Fruit fly (Drosophila melanogaster) whole organism, embryonic: ENCODE measurements around the gene fzo.

ENCODE experiments used
- BtbVII ChIP-seq: fragments of 200-800 bp; sonication (Bioruptor generic); optimal IDR thresholded peaks from 3 replicates; lab custom pipeline; 2017; ENCODE audit warnings: missing biosample characterization, mild to moderate bottlenecking, missing genetic modification characterization
- CG10321 ChIP-seq: fragments of 200-800 bp; sonication (Bioruptor generic); IDR thresholded peaks from 2 replicates; pipeline ENCODE4 v1.3.6; 2022; ENCODE audit warnings: missing biosample characterization, missing genetic modification characterization
- CG11504 ChIP-seq: fragments of 200-800 bp; sonication (Bioruptor generic); optimal IDR thresholded peaks from 3 replicates; lab custom pipeline; 2019; ENCODE audit warnings: missing biosample characterization, mild to moderate bottlenecking, missing genetic modification characterization, moderate library complexity
- CG11696 ChIP-seq: fragments of 200-800 bp; sonication (Bioruptor generic); IDR thresholded peaks from 2 replicates; pipeline ENCODE4 v1.3.6; 2022; ENCODE audit warnings: missing biosample characterization, missing genetic modification characterization
- CG12104 ChIP-seq: fragments of 200-800 bp; sonication (Bioruptor generic); optimal IDR thresholded peaks from 3 replicates; lab custom pipeline; 2016; ENCODE audit warnings: missing biosample characterization, missing genetic modification characterization
- CG12299 ChIP-seq: fragments of 200-800 bp; sonication (Bioruptor generic); optimal IDR thresholded peaks from 2 replicates; lab custom pipeline; 2018; ENCODE audit warnings: missing biosample characterization, mild to moderate bottlenecking, missing genetic modification characterization
- CG13775 ChIP-seq: fragments of 200-800 bp; sonication (Bioruptor generic); optimal IDR thresholded peaks from 3 replicates; lab custom pipeline; 2017; ENCODE audit warnings: missing biosample characterization, mild to moderate bottlenecking, missing genetic modification characterization
- CG13894 ChIP-seq: fragments of 200-800 bp; sonication (Bioruptor generic); optimal IDR thresholded peaks from 3 replicates; lab custom pipeline; 2018; ENCODE audit warnings: missing biosample characterization, mild to moderate bottlenecking, missing genetic modification characterization, moderate library complexity
- CG1602 ChIP-seq: fragments of 200-800 bp; sonication (Bioruptor generic); optimal IDR thresholded peaks from 3 replicates; lab custom pipeline; 2016; ENCODE audit warnings: missing biosample characterization, missing genetic modification characterization
- CG17361 ChIP-seq: fragments of 200-800 bp; sonication (Bioruptor generic); IDR thresholded peaks from 3 replicates; pipeline ENCODE4 v1.3.6; 2022; ENCODE audit warnings: missing biosample characterization, missing genetic modification characterization
- CG17385 ChIP-seq: fragments of 200-800 bp; sonication (Bioruptor generic); optimal IDR thresholded peaks from 3 replicates; lab custom pipeline; 2018; ENCODE audit warnings: missing biosample characterization, mild to moderate bottlenecking, missing genetic modification characterization
- CG18262 ChIP-seq: fragments of 200-800 bp; optimal IDR thresholded peaks from 3 replicates; lab custom pipeline; 2019; ENCODE audit warnings: missing biosample characterization, mild to moderate bottlenecking, missing genetic modification characterization, moderate library complexity
- CG2199 ChIP-seq: fragments of 200-800 bp; sonication (Bioruptor generic); IDR thresholded peaks from 3 replicates; pipeline ENCODE4 v1.3.6; 2022; ENCODE audit warnings: missing biosample characterization, missing genetic modification characterization
- CG2678 ChIP-seq: fragments of 200-800 bp; sonication (Bioruptor generic); optimal IDR thresholded peaks from 3 replicates; lab custom pipeline; 2019; ENCODE audit warnings: missing biosample characterization, mild to moderate bottlenecking, missing genetic modification characterization, moderate library complexity
- CG2875 ChIP-seq: fragments of 200-800 bp; sonication (Bioruptor generic); optimal IDR thresholded peaks from 2 replicates; lab custom pipeline; 2017; ENCODE audit warnings: missing biosample characterization, mild to moderate bottlenecking, missing genetic modification characterization, missing genetic modification reagents
- CG32532 ChIP-seq: fragments of 200-800 bp; sonication (Bioruptor generic); IDR thresholded peaks from 2 replicates; pipeline ENCODE4 v1.3.6; 2022; ENCODE audit warnings: missing biosample characterization, missing genetic modification characterization
- CG34422 ChIP-seq: fragments of 200-800 bp; sonication (Bioruptor generic); IDR thresholded peaks from 3 replicates; pipeline ENCODE4 v1.3.6; 2022; ENCODE audit warnings: missing biosample characterization, missing genetic modification characterization
- CG5180 ChIP-seq: fragments of 200-800 bp; sonication (Bioruptor generic); optimal IDR thresholded peaks from 3 replicates; lab custom pipeline; 2017; ENCODE audit warnings: missing biosample characterization, missing genetic modification characterization, mild to moderate bottlenecking, moderate library complexity, missing genetic modification reagents
- CG7271 ChIP-seq: fragments of 200-800 bp; sonication (Bioruptor generic); optimal IDR thresholded peaks from 2 replicates; lab custom pipeline; 2018; ENCODE audit warnings: missing biosample characterization, mild to moderate bottlenecking, missing genetic modification characterization, moderate library complexity
- CG7839 ChIP-seq: fragments of 200-800 bp; sonication (Bioruptor generic); optimal IDR thresholded peaks from 3 replicates; lab custom pipeline; 2018; ENCODE audit warnings: missing biosample characterization, mild to moderate bottlenecking, missing genetic modification characterization, moderate library complexity
- CG8765 ChIP-seq: fragments of 200-800 bp; sonication (Bioruptor generic); IDR thresholded peaks from 2 replicates; pipeline ENCODE4 v1.3.6; 2022; ENCODE audit warnings: missing biosample characterization, missing genetic modification characterization
- CG9797 ChIP-seq: fragments of 200-800 bp; sonication (Bioruptor generic); optimal IDR thresholded peaks from 3 replicates; lab custom pipeline; 2018; ENCODE audit warnings: missing biosample characterization, mild to moderate bottlenecking, missing genetic modification characterization
- CoRest ChIP-seq: fragments of 200-800 bp; sonication (Bioruptor generic); optimal IDR thresholded peaks from 3 replicates; lab custom pipeline; 2018; ENCODE audit warnings: missing biosample characterization, mild to moderate bottlenecking, missing genetic modification characterization, moderate library complexity
- D19B ChIP-seq: fragments of 200-800 bp; sonication (Bioruptor generic); optimal IDR thresholded peaks from 2 replicates; lab custom pipeline; 2017; ENCODE audit warnings: missing biosample characterization, mild to moderate bottlenecking, missing genetic modification characterization
- H15 ChIP-seq: fragments of 200-800 bp; sonication (Bioruptor generic); IDR thresholded peaks from 3 replicates; pipeline ENCODE4 v1.3.6; 2022; ENCODE audit warnings: missing biosample characterization, missing genetic modification characterization
- H2.0 ChIP-seq: fragments of 200-800 bp; sonication (Bioruptor generic); IDR thresholded peaks from 2 replicates; pipeline ENCODE4 v1.3.6; 2022; ENCODE audit warnings: missing biosample characterization, missing genetic modification characterization
- Hand ChIP-seq: fragments of 200-800 bp; sonication (Bioruptor generic); optimal IDR thresholded peaks from 2 replicates; lab custom pipeline; 2017; ENCODE audit warnings: mild to moderate bottlenecking, missing biosample characterization, missing genetic modification reagents, missing genetic modification characterization
- Max ChIP-seq: fragments of 200-800 bp; sonication (Bioruptor generic); optimal IDR thresholded peaks from 2 replicates; lab custom pipeline; 2016; ENCODE audit warnings: missing biosample characterization, mild to moderate bottlenecking, missing genetic modification characterization
- Nf-YB ChIP-seq: fragments of 200-800 bp; sonication (Bioruptor generic); optimal IDR thresholded peaks from 3 replicates; lab custom pipeline; 2019; ENCODE audit warnings: missing biosample characterization, mild to moderate bottlenecking, missing genetic modification characterization, moderate library complexity
- Oli ChIP-seq: fragments of 200-800 bp; sonication (Bioruptor generic); optimal IDR thresholded peaks from 2 replicates; lab custom pipeline; 2018; ENCODE audit warnings: missing biosample characterization, mild to moderate bottlenecking, missing genetic modification characterization, moderate library complexity
- Optix ChIP-seq: fragments of 200-800 bp; sonication (Bioruptor generic); IDR thresholded peaks from 3 replicates; pipeline ENCODE4 v1.3.6; 2022; ENCODE audit warnings: missing biosample characterization, missing genetic modification characterization
- Usf ChIP-seq: fragments of 200-800 bp; sonication (Bioruptor generic); optimal IDR thresholded peaks from 2 replicates; lab custom pipeline; 2017; ENCODE audit warnings: missing genotype, missing biosample characterization, missing genetic modification characterization
- ara ChIP-seq: fragments of 200-800 bp; sonication (Bioruptor generic); IDR thresholded peaks from 2 replicates; pipeline ENCODE4 v1.3.6; 2022; ENCODE audit warnings: missing biosample characterization, missing genetic modification characterization
- ato ChIP-seq: fragments of 200-800 bp; sonication (Bioruptor generic); IDR thresholded peaks from 2 replicates; pipeline ENCODE4 v1.3.6; 2022; ENCODE audit warnings: missing biosample characterization, missing genetic modification characterization; ENCODE audit not compliant: partially characterized antibody
- bbx ChIP-seq: fragments of 200-800 bp; sonication (Bioruptor generic); IDR thresholded peaks from 2 replicates; pipeline ENCODE4 v1.3.6; 2022; ENCODE audit warnings: missing biosample characterization, missing genetic modification characterization; ENCODE audit not compliant: partially characterized antibody
- bigmax ChIP-seq: fragments of 200-800 bp; sonication (Bioruptor generic); optimal IDR thresholded peaks from 2 replicates; lab custom pipeline; 2018; ENCODE audit warnings: missing biosample characterization, mild to moderate bottlenecking, missing genetic modification characterization
- danr ChIP-seq: fragments of 200-800 bp; sonication (Bioruptor generic); IDR thresholded peaks from 2 replicates; pipeline ENCODE4 v1.3.6; 2022; ENCODE audit warnings: missing biosample characterization, missing genetic modification characterization
- ewg ChIP-seq: fragments of 200-800 bp; sonication (Bioruptor generic); optimal IDR thresholded peaks from 3 replicates; lab custom pipeline; 2017; ENCODE audit warnings: mild to moderate bottlenecking, missing biosample characterization, missing genetic modification reagents, missing genetic modification characterization
- eyg ChIP-seq: fragments of 200-800 bp; sonication (Bioruptor generic); optimal IDR thresholded peaks from 3 replicates; lab custom pipeline; 2016; ENCODE audit warnings: missing biosample characterization, missing genetic modification characterization
- gem ChIP-seq: fragments of 200-800 bp; sonication (Bioruptor generic); optimal IDR thresholded peaks from 2 replicates; lab custom pipeline; 2019; ENCODE audit warnings: missing biosample characterization, mild to moderate bottlenecking, missing genetic modification characterization, moderate library complexity
- jigr1 ChIP-seq: fragments of 200-800 bp; sonication (Bioruptor generic); IDR thresholded peaks from 3 replicates; pipeline ENCODE4 v1.3.6; 2022; ENCODE audit warnings: missing biosample characterization, missing genetic modification characterization
- lilli ChIP-seq: fragments of 200-800 bp; sonication (Bioruptor generic); optimal IDR thresholded peaks from 3 replicates; lab custom pipeline; 2016; ENCODE audit warnings: missing biosample characterization, missing genetic modification characterization
- mirr ChIP-seq: fragments of 200-800 bp; sonication (Bioruptor generic); optimal IDR thresholded peaks from 3 replicates; lab custom pipeline; 2018; ENCODE audit warnings: missing biosample characterization, mild to moderate bottlenecking, missing genetic modification characterization
- nerfin-2 ChIP-seq: fragments of 200-800 bp; sonication (Bioruptor generic); IDR thresholded peaks from 2 replicates; pipeline ENCODE4 v1.3.6; 2022; ENCODE audit warnings: missing biosample characterization, missing genetic modification characterization; ENCODE audit not compliant: partially characterized antibody
- oc ChIP-seq: fragments of 200-800 bp; sonication (Bioruptor generic); optimal IDR thresholded peaks from 2 replicates; lab custom pipeline; 2018; ENCODE audit warnings: missing biosample characterization, mild to moderate bottlenecking, missing genetic modification characterization, moderate library complexity
- odd ChIP-seq: fragments of 200-800 bp; sonication (Bioruptor generic); optimal IDR thresholded peaks from 2 replicates; lab custom pipeline; 2017; ENCODE audit warnings: missing biosample characterization, mild to moderate bottlenecking, missing genetic modification characterization
- pnt ChIP-seq: fragments of 200-800 bp; sonication (Bioruptor generic); optimal IDR thresholded peaks from 3 replicates; lab custom pipeline; 2016; ENCODE audit warnings: missing biosample characterization, missing genetic modification characterization
- unpg ChIP-seq: fragments of 200-800 bp; sonication (Bioruptor generic); optimal IDR thresholded peaks from 3 replicates; lab custom pipeline; 2018; ENCODE audit warnings: missing biosample characterization, mild to moderate bottlenecking, missing genetic modification characterization, moderate library complexity

Gene fzo

DNA sequence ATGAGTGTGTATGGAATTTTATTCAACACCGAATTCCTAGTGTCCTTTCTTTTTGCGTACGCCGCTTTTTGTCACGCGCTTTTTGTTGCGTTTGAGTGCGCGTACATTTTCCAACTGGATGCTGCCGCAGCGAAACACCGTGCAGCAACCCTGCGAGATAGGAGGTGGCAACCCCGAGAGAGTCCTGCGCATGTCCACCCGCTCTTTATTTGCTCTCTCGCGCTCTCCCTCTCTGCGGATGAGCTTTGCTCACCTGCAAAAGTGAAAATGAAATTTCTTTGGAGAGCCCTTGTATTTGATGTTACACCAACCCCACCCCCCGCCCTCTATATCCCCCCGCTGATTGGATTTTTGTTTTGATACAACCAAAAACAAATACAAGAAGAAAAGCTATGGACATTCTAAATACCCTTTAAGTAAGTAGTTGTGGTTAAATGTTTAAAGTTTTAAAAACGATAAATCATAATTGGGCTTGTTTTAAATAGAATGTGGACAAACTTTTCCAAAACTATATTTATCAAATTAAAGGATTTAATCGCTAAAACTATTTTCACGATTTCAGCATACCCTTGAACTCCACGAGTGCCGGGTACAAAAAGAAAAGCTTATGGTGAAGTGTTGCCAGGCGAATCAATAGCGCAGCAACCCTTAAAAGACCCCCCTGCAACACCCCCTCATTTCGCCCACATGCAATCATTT lies 36.2 kb upstream of the fzo start (continued):
- TF ChIP-seq ara = peak; percentile 60; the same call in 1 of the 2 replicates
- no peak for TF ChIP-seq CG2875 (GFP tag; lab: Kevin White, UChicago)
- TF ChIP-seq ewg (GFP tag; lab: Kevin White, UChicago) = peak; percentile 97
- peak; percentile 61 for TF ChIP-seq CG17385 (GFP tag; lab: Kevin White, UChicago)
- TF ChIP-seq CG7271 = no peak
- TF ChIP-seq H2.0 = peak; percentile 43; the same call in 1 of the 2 replicates
- TF ChIP-seq jigr1 (GFP tag; lab: Robert Waterston, UW) = no peak
- TF ChIP-seq D19B = peak; percentile 95
- TF ChIP-seq CG34422 (GFP tag; lab: Robert Waterston, UW) = peak; percentile 72
- 0 out of 3 replicates have a peak, but pooled peaks have one; percentile 30 for TF ChIP-seq H15 (GFP tag; lab: Robert Waterston, UW)
- TF ChIP-seq eyg (GFP tag; lab: Kevin White, UChicago) = no peak
- peak; percentile 67 for TF ChIP-seq BtbVII
- no peak; the same call in 1 of the 2 replicates for TF ChIP-seq CG8765 (GFP tag; lab: Robert Waterston, UW)
- peak; percentile 65 for TF ChIP-seq lilli (GFP tag; lab: Kevin White, UChicago)
- peak; percentile 46 for TF ChIP-seq CG12104 (GFP tag; lab: Kevin White, UChicago)
- TF ChIP-seq oc (tag; lab: Kevin White, UChicago) = peak; percentile 23
- TF ChIP-seq CG10321 = peak; percentile 29; the same call in 1 of the 2 replicates
- peak; percentile 11 for TF ChIP-seq Nf-YB (GFP tag; lab: Kevin White, UChicago)
- TF ChIP-seq pnt (GFP tag; lab: Kevin White, UChicago) = peak; percentile 35
- TF ChIP-seq Max (GFP tag; lab: Kevin White, UChicago) = no peak
- TF ChIP-seq CG1602 (GFP tag; lab: Kevin White, UChicago) = peak; percentile 20
- TF ChIP-seq unpg (GFP tag; lab: Kevin White, UChicago) = peak; percentile 71
- peak; percentile 22 for TF ChIP-seq CG13775 (GFP tag; lab: Kevin White, UChicago)
- TF ChIP-seq mirr (GFP tag; lab: Kevin White, UChicago) = no peak
- TF ChIP-seq CG2678 = peak; percentile 84
- no peak for TF ChIP-seq ato (GFP tag; lab: Robert Waterston, UW)
- peak; percentile 31 for TF ChIP-seq Hand (GFP tag; lab: Kevin White, UChicago)
- peak; percentile 28 for TF ChIP-seq CG13894 (tag; lab: Kevin White, UChicago)
- TF ChIP-seq CG9797 = no peak
- peak; percentile 33; the same call in 1 of the 3 replicates for TF ChIP-seq Optix (GFP tag; lab: Robert Waterston, UW)
- TF ChIP-seq CG32532 = peak; percentile 72
- peak; percentile 25 for TF ChIP-seq CG12299 (tag; lab: Kevin White, UChicago)
- TF ChIP-seq CG17361 = no peak; the same call in 2 of the 3 replicates
- peak; percentile 78 for TF ChIP-seq CG18262 (tag; lab: Kevin White, UChicago)
- TF ChIP-seq CG11504 = peak; percentile 88
- TF ChIP-seq bbx (GFP tag; lab: Robert Waterston, UW) = no peak
- TF ChIP-seq odd (GFP tag; lab: Kevin White, UChicago) = no peak
- TF ChIP-seq nerfin-2 (GFP tag; lab: Robert Waterston, UW) = no peak
- peak; percentile 20 for TF ChIP-seq CG5180
- 0 out of 2 replicates have a peak, but pooled peaks have one; percentile 10 for TF ChIP-seq CG11696
- TF ChIP-seq CG2199 (GFP tag; lab: Robert Waterston, UW) = no peak
- TF ChIP-seq gem (tag; lab: Kevin White, UChicago) = peak; percentile 83
- peak; percentile 54 for TF ChIP-seq CoRest (tag; lab: Kevin White, UChicago)
- no peak for TF ChIP-seq bigmax (GFP tag; lab: Kevin White, UChicago)
- peak; percentile 87 for TF ChIP-seq CG7839
- TF ChIP-seq Oli (tag; lab: Kevin White, UChicago) = peak; percentile 49
- peak; percentile 41; the same call in 1 of the 2 replicates for TF ChIP-seq danr (GFP tag; lab: Robert Waterston, UW)
- no peak for TF ChIP-seq Usf (GFP tag; lab: Kevin White, UChicago)
